Worm (Caenorhabditis elegans) whole organism, dauer: Measurements from ENCODE around the gene tag-191.

Experiments
- unc-62 ChIP-seq: sonication (generic microtip); optimal IDR thresholded peaks from 2 replicates; lab custom pipeline; 2017; ENCODE audit warnings: missing biosample characterization, missing genetic modification reagents, missing genetic modification characterization

tag-191 gene

ce11 chrV:14536274-14536673 lies at the start of gene tag-191:
Gene tag-191 (minus strand): TSS chrV:14536374.
- TF ChIP-seq unc-62 (GFP tag; lab: Kevin White, UChicago) = no peak

ce11 chrV:14585351-14585750 lies 49.2 kb upstream of the tag-191 start, which contains the start of gene Y40H4A.2:
Gene Y40H4A.2 (minus strand): TSS chrV:14585451.
- TF ChIP-seq unc-62 (GFP tag; lab: Kevin White, UChicago) = no peak

- TF ChIP-seq unc-62 (GFP tag; lab: Kevin White, UChicago) = no peak
Observed at ce11 chrV:14579619-14580018, 43.4 kb upstream of the tag-191 start, which contains the start of gene gar-3. Gene gar-3 (minus strand): TSS chrV:14579719.

- TF ChIP-seq unc-62 (GFP tag; lab: Kevin White, UChicago) = no peak
Observed at ce11 chrV:14576745-14577373, 40.7 kb upstream of the tag-191 start.

- no peak for TF ChIP-seq unc-62 (GFP tag; lab: Kevin White, UChicago)
Observed at ce11 chrV:14562589-14562988, 26.4 kb upstream of the tag-191 start, which contains the start of gene C53A5.11. Gene C53A5.11 (plus strand): TSS chrV:14562889.

ce11 chrV:14559312-14559711 lies 23.1 kb upstream of the tag-191 start, which contains the start of gene srt-32:
Gene srt-32 (plus strand): TSS chrV:14559612.
- TF ChIP-seq unc-62 (GFP tag; lab: Kevin White, UChicago) = no peak

- TF ChIP-seq unc-62 (GFP tag; lab: Kevin White, UChicago) = no peak
Observed at ce11 chrV:14558757-14559156, 22.6 kb upstream of the tag-191 start, which contains the start of gene C53A5.9. Gene C53A5.9 (minus strand): TSS chrV:14558857.

- TF ChIP-seq unc-62 (GFP tag; lab: Kevin White, UChicago) = no peak
Observed at ce11 chrV:14556187-14556586, 20.0 kb upstream of the tag-191 start, which contains the start of gene srg-47. Gene srg-47 (minus strand): TSS chrV:14556287.

- TF ChIP-seq unc-62 (GFP tag; lab: Kevin White, UChicago) = no peak
Observed at ce11 chrV:14548510-14548909, 12.3 kb upstream of the tag-191 start.

ce11 chrV:14546569-14546968 lies 10.4 kb upstream of the tag-191 start, which contains the start of gene C53A5.13:
Gene C53A5.13 (plus strand): TSS chrV:14546869.
- no peak for TF ChIP-seq unc-62 (GFP tag; lab: Kevin White, UChicago)

ce11 chrV:14545816-14546283 lies 9.7 kb upstream of the tag-191 start, which contains the start of gene rike-1:
Gene rike-1 (minus strand): TSS chrV:14545866.
- no peak for TF ChIP-seq unc-62 (GFP tag; lab: Kevin White, UChicago)

ce11 chrV:14542138-14542537 lies 6.0 kb upstream of the tag-191 start:
- TF ChIP-seq unc-62 (GFP tag; lab: Kevin White, UChicago) = no peak

- no peak for TF ChIP-seq unc-62 (GFP tag; lab: Kevin White, UChicago)
Observed at ce11 chrV:14540932-14541331, 4.8 kb upstream of the tag-191 start.

ce11 chrV:14539355-14539754 lies 3.2 kb upstream of the tag-191 start:
- no peak for TF ChIP-seq unc-62 (GFP tag; lab: Kevin White, UChicago)

ce11 chrV:14532374-14532773 lies 3.8 kb downstream of the tag-191 start:
- TF ChIP-seq unc-62 (GFP tag; lab: Kevin White, UChicago) = no peak

ce11 chrV:14530813-14531212 lies 5.4 kb downstream of the tag-191 start, which contains the start of gene kcnl-4:
Gene kcnl-4 (plus strand): TSS chrV:14531113.
- TF ChIP-seq unc-62 (GFP tag; lab: Kevin White, UChicago) = no peak

ce11 chrV:14527210-14527609 lies 9.0 kb downstream of the tag-191 start:
- no peak for TF ChIP-seq unc-62 (GFP tag; lab: Kevin White, UChicago)
